Fruit fly (Drosophila melanogaster) whole organism, embryonic: ENCODE measurements around the gene dnc.

Source experiments
- Ada2b ChIP-seq: fragments of 200-800 bp; sonication (Bioruptor generic); IDR thresholded peaks from 2 replicates; pipeline ENCODE4 v1.3.6; 2022; ENCODE audit warnings: missing biosample characterization, missing genetic modification characterization
- B-H1 ChIP-seq: fragments of 200-800 bp; sonication (Bioruptor generic); IDR thresholded peaks from 3 replicates; pipeline ENCODE4 v1.3.6; 2022; ENCODE audit warnings: missing biosample characterization, missing genetic modification characterization
- Bdp1 ChIP-seq: fragments of 200-800 bp; sonication (Bioruptor generic); optimal IDR thresholded peaks from 3 replicates; lab custom pipeline; 2016; ENCODE audit warnings: missing biosample characterization, missing genetic modification characterization
- Blimp-1 ChIP-seq: fragments of 200-800 bp; sonication (Bioruptor generic); optimal IDR thresholded peaks from 3 replicates; lab custom pipeline; 2018; ENCODE audit warnings: missing biosample characterization, missing genetic modification characterization, mild to moderate bottlenecking, moderate library complexity, missing genetic modification reagents
- CG10321 ChIP-seq: fragments of 200-800 bp; sonication (Bioruptor generic); IDR thresholded peaks from 2 replicates; pipeline ENCODE4 v1.3.6; 2022; ENCODE audit warnings: missing biosample characterization, missing genetic modification characterization
- CG10565 ChIP-seq: fragments of 200-800 bp; sonication (Bioruptor generic); optimal IDR thresholded peaks from 3 replicates; lab custom pipeline; 2016; ENCODE audit warnings: missing biosample characterization, mild to moderate bottlenecking, missing genetic modification characterization
- CG11504 ChIP-seq: fragments of 200-800 bp; sonication (Bioruptor generic); optimal IDR thresholded peaks from 3 replicates; lab custom pipeline; 2019; ENCODE audit warnings: missing biosample characterization, mild to moderate bottlenecking, missing genetic modification characterization, moderate library complexity
- CG11696 ChIP-seq: fragments of 200-800 bp; sonication (Bioruptor generic); IDR thresholded peaks from 2 replicates; pipeline ENCODE4 v1.3.6; 2022; ENCODE audit warnings: missing biosample characterization, missing genetic modification characterization
- CG12219 ChIP-seq: fragments of 200-800 bp; sonication (Bioruptor generic); optimal IDR thresholded peaks from 3 replicates; lab custom pipeline; 2018; ENCODE audit warnings: missing biosample characterization, mild to moderate bottlenecking, missing genetic modification characterization
- CG13287 ChIP-seq: fragments of 200-800 bp; sonication (Bioruptor generic); IDR thresholded peaks from 2 replicates; pipeline ENCODE4 v1.3.6; 2022; ENCODE audit warnings: missing biosample characterization, missing genetic modification characterization; ENCODE audit not compliant: partially characterized antibody
- CG13424 ChIP-seq: fragments of 200-800 bp; sonication (Bioruptor generic); optimal IDR thresholded peaks from 2 replicates; lab custom pipeline; 2019; ENCODE audit warnings: missing biosample characterization, mild to moderate bottlenecking, missing genetic modification characterization, moderate library complexity
- CG14860 ChIP-seq: fragments of 200-800 bp; sonication (Bioruptor generic); IDR thresholded peaks from 3 replicates; pipeline ENCODE4 v1.3.6; 2022; ENCODE audit warnings: missing biosample characterization, missing genetic modification characterization; ENCODE audit not compliant: partially characterized antibody
- CG15269 ChIP-seq: fragments of 200-800 bp; sonication (Bioruptor generic); optimal IDR thresholded peaks from 2 replicates; lab custom pipeline; 2018; ENCODE audit warnings: missing biosample characterization, mild to moderate bottlenecking, missing genetic modification characterization, moderate library complexity
- CG15514 ChIP-seq: fragments of 200-800 bp; sonication (Bioruptor generic); optimal IDR thresholded peaks from 3 replicates; lab custom pipeline; 2017; ENCODE audit warnings: missing biosample characterization, missing genetic modification characterization, mild to moderate bottlenecking, moderate library complexity, missing genetic modification reagents
- CG15601 ChIP-seq: fragments of 200-800 bp; sonication (Bioruptor generic); optimal IDR thresholded peaks from 3 replicates; lab custom pipeline; 2019; ENCODE audit warnings: missing biosample characterization, mild to moderate bottlenecking, missing genetic modification characterization, moderate library complexity
- CG2199 ChIP-seq: fragments of 200-800 bp; sonication (Bioruptor generic); IDR thresholded peaks from 3 replicates; pipeline ENCODE4 v1.3.6; 2022; ENCODE audit warnings: missing biosample characterization, missing genetic modification characterization
- CG32772 ChIP-seq: fragments of 200-800 bp; sonication (Bioruptor generic); IDR thresholded peaks from 2 replicates; pipeline ENCODE4 v1.3.6; 2022; ENCODE audit warnings: missing biosample characterization, missing genetic modification characterization
- CG6654 ChIP-seq: fragments of 200-800 bp; sonication (Bioruptor generic); optimal IDR thresholded peaks from 2 replicates; lab custom pipeline; 2017; ENCODE audit warnings: missing biosample characterization, mild to moderate bottlenecking, missing genetic modification characterization
- CG7987 ChIP-seq: fragments of 200-800 bp; sonication (Bioruptor generic); optimal IDR thresholded peaks from 2 replicates; lab custom pipeline; 2018; ENCODE audit warnings: missing biosample characterization, mild to moderate bottlenecking, missing genetic modification characterization, moderate library complexity
- CG8290 ChIP-seq, 3 experiments: fragments of 200-800 bp; sonication (Bioruptor generic); optimal IDR thresholded peaks; 2 replicates each; lab custom pipeline; 2016 to 2019; ENCODE audit warnings: missing biosample characterization in 3 of 3, missing genetic modification characterization in 3 of 3, mild to moderate bottlenecking in 2 of 3, moderate library complexity in 1 of 3
- CTCF ChIP-seq: fragments of 200-800 bp; sonication (Bioruptor generic); optimal IDR thresholded peaks from 2 replicates; lab custom pipeline; 2017; ENCODE audit warnings: missing biosample characterization, mild to moderate bottlenecking, missing genetic modification characterization, moderate library complexity
- CoRest ChIP-seq: fragments of 200-800 bp; sonication (Bioruptor generic); optimal IDR thresholded peaks from 3 replicates; lab custom pipeline; 2018; ENCODE audit warnings: missing biosample characterization, mild to moderate bottlenecking, missing genetic modification characterization, moderate library complexity
- Dad ChIP-seq: fragments of 200-800 bp; sonication (Bioruptor generic); optimal IDR thresholded peaks from 3 replicates; lab custom pipeline; 2016; ENCODE audit warnings: missing biosample characterization, missing genetic modification characterization
- Dip3 ChIP-seq: fragments of 200-800 bp; sonication (Bioruptor generic); optimal IDR thresholded peaks from 3 replicates; lab custom pipeline; 2016; ENCODE audit warnings: missing biosample characterization, missing genetic modification characterization
- E2f2 ChIP-seq: fragments of 200-800 bp; sonication (Bioruptor generic); IDR thresholded peaks from 2 replicates; pipeline ENCODE4 v1.3.6; 2022; ENCODE audit warnings: missing biosample characterization, missing genetic modification characterization
- Eip74EF ChIP-seq, 2 experiments: fragments of 200-800 bp in 1 of 2; fragments of >200 bp in 1 of 2; sonication (Bioruptor generic) in 1 of 2; optimal IDR thresholded peaks; 2 replicates each; lab custom pipeline; 2017 to 2019; ENCODE audit warnings: missing biosample characterization in 2 of 2, missing genetic modification characterization in 2 of 2, mild to moderate bottlenecking in 1 of 2, moderate library complexity in 1 of 2
- Gug ChIP-seq: fragments of 200-800 bp; sonication (Bioruptor generic); IDR thresholded peaks from 4 replicates; pipeline ENCODE4 v1.3.6; 2022; ENCODE audit warnings: missing biosample characterization, missing genetic modification characterization
- Mad ChIP-seq: fragments of 200-800 bp; sonication (Bioruptor generic); optimal IDR thresholded peaks from 2 replicates; lab custom pipeline; 2016; ENCODE audit warnings: missing biosample characterization, missing genetic modification characterization
- NC2β ChIP-seq: fragments of 200-800 bp; sonication (Bioruptor generic); optimal IDR thresholded peaks from 2 replicates; lab custom pipeline; 2016; ENCODE audit warnings: missing biosample characterization, missing genetic modification characterization
- Nf-YA ChIP-seq: fragments of 200-800 bp; sonication (Bioruptor generic); IDR thresholded peaks from 2 replicates; pipeline ENCODE4 v1.3.6; 2022; ENCODE audit warnings: missing biosample characterization, missing genetic modification characterization
- Nf-YB ChIP-seq: fragments of 200-800 bp; sonication (Bioruptor generic); optimal IDR thresholded peaks from 3 replicates; lab custom pipeline; 2019; ENCODE audit warnings: missing biosample characterization, mild to moderate bottlenecking, missing genetic modification characterization, moderate library complexity
- Oaz ChIP-seq: fragments of 200-800 bp; sonication (Bioruptor generic); IDR thresholded peaks from 2 replicates; pipeline ENCODE4 v1.3.6; 2022; ENCODE audit warnings: missing biosample characterization, missing genetic modification characterization
- Scr ChIP-seq: fragments of 200-800 bp; sonication (Bioruptor generic); IDR thresholded peaks from 2 replicates; pipeline ENCODE4 v1.3.6; 2022; ENCODE audit warnings: missing biosample characterization, missing genetic modification characterization; ENCODE audit not compliant: partially characterized antibody
- Sin3A ChIP-seq: fragments of >200 bp; optimal IDR thresholded peaks from 2 replicates; lab custom pipeline; 2018
- caup ChIP-seq: fragments of 200-800 bp; sonication (Bioruptor generic); optimal IDR thresholded peaks from 3 replicates; lab custom pipeline; 2017; ENCODE audit warnings: missing biosample characterization, mild to moderate bottlenecking, missing genetic modification characterization, moderate library complexity; ENCODE audit not compliant: severe bottlenecking
- danr ChIP-seq: fragments of 200-800 bp; sonication (Bioruptor generic); IDR thresholded peaks from 2 replicates; pipeline ENCODE4 v1.3.6; 2022; ENCODE audit warnings: missing biosample characterization, missing genetic modification characterization
- esg ChIP-seq: fragments of 200-800 bp; sonication (Bioruptor generic); conservative IDR thresholded peaks from 2 replicates; pipeline ENCODE4 v1.3.6; 2022; ENCODE audit warnings: missing biosample characterization, missing genetic modification characterization
- fd64A ChIP-seq: fragments of 200-800 bp; sonication (Bioruptor generic); optimal IDR thresholded peaks from 3 replicates; lab custom pipeline; 2018; ENCODE audit warnings: missing biosample characterization, mild to moderate bottlenecking, missing genetic modification characterization
- pros ChIP-seq: fragments of 200-800 bp; sonication (Bioruptor generic); optimal IDR thresholded peaks from 3 replicates; lab custom pipeline; 2019; ENCODE audit warnings: missing biosample characterization, mild to moderate bottlenecking, missing genetic modification characterization, moderate library complexity
- pzg ChIP-seq: fragments of 200-800 bp; sonication (Bioruptor generic); optimal IDR thresholded peaks from 3 replicates; lab custom pipeline; 2018; ENCODE audit warnings: missing biosample characterization, mild to moderate bottlenecking, missing genetic modification characterization, moderate library complexity
- sc ChIP-seq, 3 experiments: fragments of >200 bp in 2 of 3; fragments of 200-800 bp in 1 of 3; sonication (Bioruptor generic) in 1 of 3; optimal IDR thresholded peaks; 2 replicates in 2 of 3; 3 replicates in 1 of 3; lab custom pipeline; 2017; ENCODE audit warnings: mild to moderate bottlenecking in 1 of 3, missing biosample characterization in 1 of 3, missing genetic modification characterization in 1 of 3, missing genetic modification reagents in 1 of 3
- sob ChIP-seq: fragments of 200-800 bp; sonication (Bioruptor generic); IDR thresholded peaks from 2 replicates; pipeline ENCODE4 v1.3.6; 2022; ENCODE audit warnings: missing biosample characterization, missing genetic modification characterization
- tx ChIP-seq: fragments of 200-800 bp; sonication (Bioruptor generic); optimal IDR thresholded peaks from 2 replicates; lab custom pipeline; 2016; ENCODE audit warnings: missing biosample characterization, missing genetic modification characterization
- yki ChIP-seq: fragments of >200 bp; optimal IDR thresholded peaks from 3 replicates; lab custom pipeline; 2018
- zfh1 ChIP-seq: fragments of 200-800 bp; sonication (Bioruptor generic); IDR thresholded peaks from 3 replicates; pipeline ENCODE4 v1.3.6; 2022; ENCODE audit warnings: missing biosample characterization, missing genetic modification characterization

dnc gene

DNA sequence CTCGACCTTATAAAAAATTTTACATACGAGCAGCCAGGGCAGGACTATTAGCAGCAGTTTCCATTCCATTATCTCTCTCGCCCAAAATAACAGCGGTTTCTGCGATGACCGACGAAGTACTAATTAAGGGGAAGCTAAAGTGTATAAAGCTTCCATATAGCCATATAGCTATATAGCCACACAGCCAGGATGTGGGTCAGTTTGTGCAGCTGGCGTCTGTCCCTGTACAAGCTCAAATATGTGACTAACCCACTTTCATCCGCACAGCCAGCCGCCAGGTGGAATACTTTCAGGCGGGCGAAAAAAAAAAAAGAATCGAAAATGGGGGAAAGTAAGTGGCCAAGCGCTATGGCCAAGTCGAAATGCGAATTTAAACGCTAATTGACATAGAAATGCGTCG is 67.9 kb downstream of the dnc start, which contains the start of gene ng4:
ng4 (minus strand) TSS at position 101 of the 400 bp plus-strand sequence.
- TF ChIP-seq pros (GFP tag; lab: Kevin White, UChicago): no peak
- no peak for TF ChIP-seq CG8290 (GFP tag; optimal IDR thresholded peaks at IDR 0.05; lab: Kevin White, UChicago)
- TF ChIP-seq CG8290 (tag; optimal IDR thresholded peaks at IDR 0.05; lab: Kevin White, UChicago): no peak
- no peak for TF ChIP-seq CG6654
- TF ChIP-seq CG11504: no peak
- no peak for TF ChIP-seq CG13287 (GFP tag; lab: Robert Waterston, UW)
- no peak for TF ChIP-seq pzg (GFP tag; lab: Kevin White, UChicago)
- TF ChIP-seq Oaz (GFP tag; lab: Robert Waterston, UW): no peak
- TF ChIP-seq Dip3 (GFP tag; lab: Kevin White, UChicago): no peak
- TF ChIP-seq CTCF: no peak
- TF ChIP-seq yki (lab: Kevin White, UChicago): no peak
- no peak for TF ChIP-seq esg (GFP tag; lab: Robert Waterston, UW)
- TF ChIP-seq Bdp1 (GFP tag; lab: Kevin White, UChicago): no peak
- TF ChIP-seq CG32772 (GFP tag; lab: Robert Waterston, UW): no peak
- no peak for TF ChIP-seq NC2β (GFP tag; lab: Kevin White, UChicago)
- no peak for TF ChIP-seq zfh1 (GFP tag; lab: Robert Waterston, UW)
- TF ChIP-seq CoRest (tag; lab: Kevin White, UChicago): no peak
- no peak for TF ChIP-seq CG15269 (tag; lab: Kevin White, UChicago)

DNA sequence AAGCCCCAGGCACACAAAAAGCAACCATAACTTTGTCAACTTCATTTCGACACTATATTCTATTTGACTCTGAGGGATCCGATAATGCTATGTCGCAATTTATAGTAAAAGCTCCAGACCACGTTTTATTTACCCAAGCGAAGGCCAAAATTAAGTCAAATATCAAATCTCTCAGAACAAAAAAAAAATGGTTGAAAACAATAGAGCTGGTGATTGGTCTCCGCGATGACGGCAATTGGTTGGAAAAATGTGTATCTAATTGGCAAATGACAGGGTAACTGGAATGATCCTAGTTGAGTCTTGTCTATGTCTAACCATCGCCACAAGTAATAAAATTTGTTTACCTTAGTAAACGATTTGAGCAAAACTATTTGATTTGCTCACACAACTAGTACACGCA is 72.9 kb downstream of the dnc start, which contains the start of gene Pig1:
Pig1 (minus strand) TSS at position 101 of the 400 bp plus-strand sequence.
- TF ChIP-seq E2f2 (GFP tag; lab: Robert Waterston, UW) (no peak), CG13424 (no peak), tx (GFP tag; lab: Kevin White, UChicago) (no peak), Blimp-1 (GFP tag; lab: Kevin White, UChicago) (no peak), Nf-YA (GFP tag; lab: Robert Waterston, UW) (no peak)

DNA sequence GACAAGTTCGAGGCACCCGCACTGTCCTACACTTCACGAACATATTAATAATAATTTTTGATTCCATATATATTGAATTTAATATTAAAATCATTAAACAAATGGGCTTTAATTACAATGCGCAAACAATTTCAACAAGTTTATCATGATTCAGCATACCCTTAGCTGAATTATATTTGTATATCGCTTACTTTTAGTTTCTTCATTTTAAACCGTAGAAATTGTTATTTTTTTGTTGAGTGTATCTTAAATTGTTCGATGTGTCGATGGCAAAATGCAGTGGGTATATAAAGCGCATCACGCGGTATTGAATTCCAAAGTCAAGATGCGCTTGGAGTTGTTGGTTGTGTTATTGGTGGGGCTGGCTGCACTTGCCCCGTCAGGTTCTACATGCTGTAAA is 73.5 kb downstream of the dnc start, which contains the start of gene Sgs4:
Sgs4 (plus strand) TSS at position 301 of the 400 bp plus-strand sequence.
- TF ChIP-seq CG15514 (GFP tag; lab: Kevin White, UChicago) (no peak), CG10321 (GFP tag; lab: Robert Waterston, UW) (no peak), CG14860 (GFP tag; lab: Robert Waterston, UW) (no peak), caup (no peak), yki (lab: Kevin White, UChicago) (no peak), CG15601 (no peak), Nf-YB (GFP tag; lab: Kevin White, UChicago) (no peak), CG11696 (GFP tag; lab: Robert Waterston, UW) (no peak), Gug (GFP tag; lab: Robert Waterston, UW) (no peak), CG2199 (no peak), Scr (no peak), Sin3A (lab: Kevin White, UChicago) (no peak)

DNA sequence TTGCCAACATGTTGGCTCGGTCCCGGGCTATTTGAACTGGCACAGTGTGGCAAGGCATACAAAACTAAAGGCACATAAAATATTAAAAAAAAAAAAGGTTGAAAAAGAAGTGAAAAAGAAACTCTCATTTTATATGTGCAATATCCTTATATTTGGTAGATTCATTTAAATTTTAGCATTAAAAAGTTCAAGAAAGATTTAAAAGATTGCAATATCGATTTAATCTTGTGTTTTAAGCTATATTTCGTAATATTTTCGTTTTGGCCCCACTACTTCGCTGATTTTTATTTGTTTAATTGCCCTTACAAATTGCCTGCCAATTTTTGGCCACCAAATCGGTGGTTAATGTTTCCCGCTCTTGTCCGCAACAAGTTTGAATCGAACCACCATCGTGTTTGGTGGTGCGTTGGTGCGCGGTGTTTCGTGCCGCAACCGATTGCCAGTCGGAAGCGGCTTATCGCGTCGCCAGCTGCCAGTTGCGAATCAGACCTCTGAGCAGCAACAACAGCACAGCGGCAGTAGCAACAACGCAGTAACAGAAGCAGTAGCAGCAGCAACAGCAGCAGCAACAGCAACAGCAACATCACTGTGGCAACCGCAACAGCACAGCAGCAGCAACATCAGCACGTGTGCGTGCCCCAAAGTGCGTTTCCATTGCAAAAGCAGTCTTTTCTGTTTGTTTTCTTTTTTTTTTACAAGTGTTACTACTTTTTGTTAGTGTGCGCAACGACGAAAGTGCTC is 79.5 kb downstream of the dnc start:
- TF ChIP-seq Ada2b: peak; percentile 94
- TF ChIP-seq fd64A (GFP tag; lab: Kevin White, UChicago): peak; percentile 61
- TF ChIP-seq CG12219 (GFP tag; lab: Kevin White, UChicago): peak; percentile 81
- no peak for TF ChIP-seq sc (optimal IDR thresholded peaks at IDR 0.05; lab: Kevin White, UChicago)
- TF ChIP-seq sc (GFP tag; optimal IDR thresholded peaks at IDR 0.05; lab: Kevin White, UChicago): peak; percentile 86
- TF ChIP-seq B-H1 (GFP tag; lab: Robert Waterston, UW): peak; percentile 85
- TF ChIP-seq pros (GFP tag; lab: Kevin White, UChicago): no peak
- peak; percentile 93 for TF ChIP-seq Mad
- peak; percentile 97 for TF ChIP-seq CG15269 (tag; lab: Kevin White, UChicago)
- TF ChIP-seq CG7987: peak; percentile 51
- peak; percentile 79 for TF ChIP-seq CG11696 (GFP tag; lab: Robert Waterston, UW)
- peak; percentile 92 for TF ChIP-seq sob
- peak; percentile 86 for TF ChIP-seq Dad
- peak; percentile 80 for TF ChIP-seq CG10565 (GFP tag; lab: Kevin White, UChicago)
- peak in 1 of 2 experiments; percentile 75 for TF ChIP-seq Eip74EF (GFP tag; optimal IDR thresholded peaks at IDR 0.05; lab: Kevin White, UChicago)
- TF ChIP-seq danr (GFP tag; lab: Robert Waterston, UW): peak; percentile 88
